Worm (Caenorhabditis elegans) whole organism, L4 larva: ENCODE data around the gene C06C3.7.

Experiments used
- Y5F2A.4 ChIP-seq: fragments of 200-800 bp; sonication (Bioruptor generic); optimal IDR thresholded peaks from 2 replicates; lab custom pipeline; 2018; ENCODE audit warnings: mild to moderate bottlenecking, missing genetic modification characterization, missing compliant biosample characterization
- ceh-82 ChIP-seq: sonication (generic microtip); optimal IDR thresholded peaks from 2 replicates; lab custom pipeline; 2017; ENCODE audit warnings: missing biosample characterization, missing genetic modification characterization
- hmg-1.1 ChIP-seq: fragments of 200-800 bp; sonication (Bioruptor generic); IDR thresholded peaks from 2 replicates; pipeline ENCODE4 v1.3.6; 2022; ENCODE audit warnings: missing genetic modification reagents, missing genetic modification characterization, missing compliant biosample characterization
- lim-7 ChIP-seq: fragments of 200-800 bp; sonication (Bioruptor generic); IDR thresholded peaks from 2 replicates; pipeline ENCODE4 v1.3.6; 2022; ENCODE audit warnings: missing genetic modification characterization, missing compliant biosample characterization
- nhr-42 ChIP-seq: fragments of 200-800 bp; sonication (Bioruptor generic); IDR thresholded peaks from 2 replicates; pipeline ENCODE4 v1.3.6; 2022; ENCODE audit warnings: missing genetic modification characterization, missing compliant biosample characterization
- set-16 ChIP-seq: fragments of 200-800 bp; sonication (Bioruptor generic); IDR thresholded peaks from 2 replicates; pipeline ENCODE4 v1.3.6; 2022; ENCODE audit warnings: missing genetic modification reagents, missing genetic modification characterization, missing compliant biosample characterization
- zag-1 ChIP-seq: fragments of 150-350 bp; optimal IDR thresholded peaks from 2 replicates; lab custom pipeline; 2014; ENCODE audit warnings: missing biosample characterization, missing genetic modification characterization

DNA sequence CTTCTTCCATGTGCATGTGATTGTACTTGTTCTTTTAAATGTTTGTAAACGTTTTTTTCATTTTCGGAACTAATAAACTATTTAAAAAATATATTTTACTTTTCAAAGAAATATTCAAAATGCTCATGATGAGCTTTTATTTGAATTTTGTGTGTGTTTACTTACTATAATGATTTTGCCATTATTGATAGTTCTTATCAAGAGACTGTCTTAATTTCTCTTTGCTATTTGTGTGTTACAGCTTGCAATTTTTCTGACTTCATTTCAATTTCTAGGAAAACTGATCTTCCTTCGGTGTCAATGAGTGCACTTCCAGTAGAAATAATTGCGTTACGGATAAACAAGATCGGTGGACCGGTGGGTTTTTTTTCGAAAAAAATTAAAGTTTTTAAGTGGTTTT lies 10.5 kb upstream of the C06C3.7 start, which contains the start of gene C06C3.12:
- TF ChIP-seq zag-1 (no peak), ceh-82 (tag; lab: Kevin White, UChicago) (no peak), nhr-42 (GFP tag; lab: Robert Waterston, UW) (no peak), hmg-1.1 (no peak), lim-7 (GFP tag; lab: Robert Waterston, UW) (no peak), Y5F2A.4 (GFP tag; lab: Kevin White, UChicago) (no peak), set-16 (no peak)
